Fruit fly (Drosophila melanogaster): ENCODE measurements around the gene CG34178.

- no peak for TF ChIP-seq nerfin-1 (tag; optimal IDR thresholded peaks at IDR 0.05)
- TF ChIP-seq CG6854 (GFP tag; optimal IDR thresholded peaks at IDR 0.05), result no peak
- TF ChIP-seq Dll (GFP tag; IDR thresholded peaks at IDR 0.05; ENCODE audit: partially characterized antibody), result peak; percentile 65; the same call in 2 of the 4 replicates
These were observed 10.7 kb downstream of the CG34178 start, which contains the start of the genes morgue and Elp3 for dm6 chr2L:4444457-4444856.
